Worm (Caenorhabditis elegans): ENCODE data around the gene B0495.5.

Gene B0495.5

DNA sequence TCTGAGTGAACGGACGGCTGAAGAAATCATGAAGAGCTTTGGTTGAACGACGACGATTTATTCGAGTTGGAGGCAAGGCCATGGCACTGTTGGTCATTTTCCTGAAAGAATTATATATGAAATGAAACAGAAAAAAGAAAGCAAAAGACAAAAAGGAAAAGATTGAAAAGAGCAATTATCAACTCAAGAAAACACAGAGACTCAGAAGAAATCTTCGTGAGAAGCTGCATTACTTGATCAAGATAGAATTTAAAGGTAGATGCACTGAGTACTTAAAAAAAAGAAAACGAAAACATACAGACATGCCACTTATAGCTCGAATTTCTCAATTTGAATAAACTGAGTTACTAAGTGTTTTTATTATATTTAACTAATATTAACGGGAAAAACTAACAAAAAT is 20.2 kb upstream of the B0495.5 start, which contains the start of gene cpna-5:
Gene cpna-5, minus strand, starts transcription at position 101 of the 400 bp plus-strand sequence.
- TF ChIP-seq bed-3 (GFP tag; optimal IDR thresholded peaks at IDR 0.05) (no peak), lin-32 (GFP tag; optimal IDR thresholded peaks at IDR 0.05) (no peak)

DNA sequence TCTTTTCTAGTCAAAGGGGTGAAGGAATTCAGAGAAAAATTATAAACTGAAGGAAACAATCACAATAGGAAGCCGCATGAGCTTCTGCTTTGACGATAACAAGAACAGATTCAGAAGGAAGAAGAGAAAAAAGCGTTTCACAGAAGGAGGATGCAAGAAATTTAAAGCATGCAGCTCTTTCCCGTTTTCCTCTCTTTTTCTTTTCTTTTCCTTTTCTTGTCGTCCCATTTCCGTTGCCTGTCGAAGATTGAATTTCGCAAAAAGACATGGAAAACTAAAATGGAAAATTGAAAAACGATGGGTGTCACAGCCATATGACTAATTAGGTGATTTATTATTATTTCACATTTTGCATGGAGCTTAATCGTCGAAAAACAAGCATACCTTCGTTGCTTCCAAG is 17.8 kb upstream of the B0495.5 start:
- TF ChIP-seq nhr-76 (tag; optimal IDR thresholded peaks at IDR 0.05) (no peak), ces-1 (GFP tag; optimal IDR thresholded peaks at IDR 0.05) (peak; percentile 43)

DNA sequence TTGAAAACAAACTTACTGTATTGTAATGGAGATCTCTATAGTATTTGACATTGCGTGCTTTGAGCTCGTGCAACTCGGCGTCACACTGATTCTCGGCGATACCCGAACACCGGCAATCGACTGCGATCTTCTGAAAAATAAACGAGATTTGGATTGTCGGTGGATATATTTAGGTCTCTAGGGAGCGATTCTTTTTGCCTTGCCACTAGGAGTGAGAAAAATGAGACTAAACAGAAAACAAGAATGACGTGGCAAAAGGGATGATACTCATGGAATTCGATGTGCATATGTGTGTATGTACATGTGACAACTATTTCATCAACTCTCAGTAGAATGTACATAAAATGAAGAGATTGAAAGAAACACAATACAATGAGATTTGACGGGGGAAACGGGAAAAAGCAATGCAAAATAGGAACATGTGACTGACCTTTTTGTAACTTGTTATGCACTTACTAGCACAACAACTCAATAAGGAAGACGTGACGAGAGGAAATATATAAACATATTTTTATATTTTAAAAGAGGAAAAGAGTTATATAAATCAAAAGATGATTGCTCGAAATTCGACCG is 16.4 kb upstream of the B0495.5 start:
- TF ChIP-seq ces-1 (GFP tag; optimal IDR thresholded peaks at IDR 0.05) = peak; percentile 79
- no peak for TF ChIP-seq elt-1 (tag; optimal IDR thresholded peaks at IDR 0.05; ENCODE audit: borderline replicate concordance, insufficient read depth)
- no peak for TF ChIP-seq ceh-83 (GFP tag; optimal IDR thresholded peaks at IDR 0.05)
- TF ChIP-seq pha-4 (tag; optimal IDR thresholded peaks at IDR 0.05) = no peak

DNA sequence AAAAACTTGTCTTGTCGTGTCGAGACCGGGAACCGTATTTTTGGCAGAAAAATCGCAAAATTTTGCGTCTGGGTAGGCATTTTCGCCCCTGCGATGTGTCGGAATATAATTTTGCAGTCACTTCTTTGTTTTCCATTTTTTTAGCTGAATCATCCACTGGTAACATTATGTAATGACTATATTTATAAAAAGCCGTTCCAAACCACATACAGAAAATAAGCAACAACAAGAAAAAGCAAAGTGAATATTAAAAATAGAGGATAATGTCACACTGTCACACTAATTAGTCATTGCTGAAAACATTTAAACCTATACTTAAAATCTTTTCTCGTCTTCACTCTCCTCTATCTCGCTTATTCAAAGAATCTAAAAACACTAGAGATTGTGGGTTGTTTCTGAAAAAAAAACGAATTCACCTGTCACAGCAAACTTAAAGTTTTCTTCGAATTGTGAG is 11.0 kb upstream of the B0495.5 start, which contains the start of gene sre-1:
Gene sre-1, plus strand, starts transcription at position 404 of the 454 bp plus-strand sequence.
- no peak for TF ChIP-seq unc-120 (tag; optimal IDR thresholded peaks at IDR 0.05; ENCODE audit: poor library complexity, severe bottlenecking)
- no peak for TF ChIP-seq ceh-83 (GFP tag; optimal IDR thresholded peaks at IDR 0.05)
- no peak for TF ChIP-seq nhr-237 (tag; optimal IDR thresholded peaks at IDR 0.05)
- no peak for TF ChIP-seq bed-3 (GFP tag; optimal IDR thresholded peaks at IDR 0.05)
- no peak for TF ChIP-seq ceh-39 (tag; optimal IDR thresholded peaks at IDR 0.05)
- no peak for TF ChIP-seq M03D4.4 (tag; optimal IDR thresholded peaks at IDR 0.05)

DNA sequence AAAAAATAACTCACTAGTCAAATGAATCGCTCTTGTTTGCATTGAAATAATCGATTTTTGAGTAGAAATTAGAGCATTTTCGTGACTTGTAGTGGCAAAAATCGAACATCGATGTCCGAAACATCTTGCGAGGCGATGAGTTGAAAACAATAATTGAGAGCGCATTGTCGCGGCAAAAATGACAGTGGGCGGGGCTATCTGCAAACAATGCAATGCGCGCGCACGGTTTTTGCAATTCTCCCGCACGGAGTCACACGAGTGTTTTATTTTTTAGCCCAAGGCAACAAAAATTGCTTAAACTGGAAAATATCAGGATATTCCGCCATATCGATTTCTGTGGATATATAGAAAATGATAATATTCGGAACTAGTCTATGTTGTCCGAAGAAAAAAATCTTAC is 10.2 kb upstream of the B0495.5 start, which contains the start of gene B0495.9:
Gene B0495.9, minus strand, starts transcription at position 171 of the 400 bp plus-strand sequence.
- TF ChIP-seq elt-1 (tag; optimal IDR thresholded peaks at IDR 0.05; ENCODE audit: borderline replicate concordance, insufficient read depth) = peak; percentile 73
- no peak for TF ChIP-seq elt-3 (tag; optimal IDR thresholded peaks at IDR 0.05)
- TF ChIP-seq lsy-2 (tag; optimal IDR thresholded peaks at IDR 0.05) = peak; percentile 69
- TF ChIP-seq ztf-11 (tag; optimal IDR thresholded peaks at IDR 0.05) = peak; percentile 94
- TF ChIP-seq blmp-1 (tag; optimal IDR thresholded peaks at IDR 0.05) = peak; percentile 69
- peak; percentile 77 for TF ChIP-seq flh-1 (GFP tag; optimal IDR thresholded peaks at IDR 0.05)
- TF ChIP-seq unc-120 (tag; optimal IDR thresholded peaks at IDR 0.05; ENCODE audit: poor library complexity, severe bottlenecking) = peak; percentile 75
- peak; percentile 8 for TF ChIP-seq nhr-237 (tag; optimal IDR thresholded peaks at IDR 0.05)
- peak; percentile 96 for TF ChIP-seq sptf-1 (tag; optimal IDR thresholded peaks at IDR 0.05)
- peak; percentile 45 for TF ChIP-seq pha-4 (tag; optimal IDR thresholded peaks at IDR 0.05)
- peak; percentile 87 for TF ChIP-seq unc-39 (tag; optimal IDR thresholded peaks at IDR 0.05)
- no peak for TF ChIP-seq unc-62 (GFP tag; optimal IDR thresholded peaks at IDR 0.05)
- peak; percentile 93 for TF ChIP-seq nhr-76 (tag; optimal IDR thresholded peaks at IDR 0.05)
- peak; percentile 76 for TF ChIP-seq sem-2 (GFP tag; optimal IDR thresholded peaks at IDR 0.05)
- TF ChIP-seq nhr-2 (tag; optimal IDR thresholded peaks at IDR 0.05) = no peak
- TF ChIP-seq nhr-12 (tag; optimal IDR thresholded peaks at IDR 0.05) = peak; percentile 95
- TF ChIP-seq bed-3 (GFP tag; optimal IDR thresholded peaks at IDR 0.05) = peak; percentile 79
- TF ChIP-seq zip-8 (tag; optimal IDR thresholded peaks at IDR 0.05) = no peak
- TF ChIP-seq mls-2 (tag; optimal IDR thresholded peaks at IDR 0.05) = peak; percentile 96
- peak; percentile 27 for TF ChIP-seq ceh-39 (tag; optimal IDR thresholded peaks at IDR 0.05)
- TF ChIP-seq ham-2 (GFP tag; optimal IDR thresholded peaks at IDR 0.05) = peak; percentile 83
- peak; percentile 73 for TF ChIP-seq tbx-8 (GFP tag; optimal IDR thresholded peaks at IDR 0.05)
- TF ChIP-seq lin-13 (tag; optimal IDR thresholded peaks at IDR 0.05) = peak; percentile 79
- peak; percentile 81 for TF ChIP-seq ceh-83 (GFP tag; optimal IDR thresholded peaks at IDR 0.05)
- no peak for TF ChIP-seq snpc-4 (tag; optimal IDR thresholded peaks at IDR 0.05)
- peak; percentile 48 for TF ChIP-seq ces-1 (GFP tag; optimal IDR thresholded peaks at IDR 0.05)
- TF ChIP-seq nhr-28 (tag; optimal IDR thresholded peaks at IDR 0.05) = peak; percentile 3
- TF ChIP-seq ceh-43 (GFP tag; optimal IDR thresholded peaks at IDR 0.05) = peak; percentile 90
- TF ChIP-seq lin-32 (GFP tag; optimal IDR thresholded peaks at IDR 0.05) = peak; percentile 88
- peak; percentile 91 for TF ChIP-seq drap-1 (GFP tag; optimal IDR thresholded peaks at IDR 0.05)
- TF ChIP-seq mep-1 (tag; optimal IDR thresholded peaks at IDR 0.05) = peak; percentile 33
- peak; percentile 23 for TF ChIP-seq mab-5 (tag; optimal IDR thresholded peaks at IDR 0.05)
- peak; percentile 71 for TF ChIP-seq hlh-1 (tag; optimal IDR thresholded peaks at IDR 0.05)
- peak; percentile 92 for TF ChIP-seq cnd-1 (tag; optimal IDR thresholded peaks at IDR 0.05)
- TF ChIP-seq M03D4.4 (tag; optimal IDR thresholded peaks at IDR 0.05) = peak; percentile 90

Data from whole organism, mixed stage, embryonic.